1 fruit fly cellular context compared by ENCODE assay signal in the genomic region with DNA sequence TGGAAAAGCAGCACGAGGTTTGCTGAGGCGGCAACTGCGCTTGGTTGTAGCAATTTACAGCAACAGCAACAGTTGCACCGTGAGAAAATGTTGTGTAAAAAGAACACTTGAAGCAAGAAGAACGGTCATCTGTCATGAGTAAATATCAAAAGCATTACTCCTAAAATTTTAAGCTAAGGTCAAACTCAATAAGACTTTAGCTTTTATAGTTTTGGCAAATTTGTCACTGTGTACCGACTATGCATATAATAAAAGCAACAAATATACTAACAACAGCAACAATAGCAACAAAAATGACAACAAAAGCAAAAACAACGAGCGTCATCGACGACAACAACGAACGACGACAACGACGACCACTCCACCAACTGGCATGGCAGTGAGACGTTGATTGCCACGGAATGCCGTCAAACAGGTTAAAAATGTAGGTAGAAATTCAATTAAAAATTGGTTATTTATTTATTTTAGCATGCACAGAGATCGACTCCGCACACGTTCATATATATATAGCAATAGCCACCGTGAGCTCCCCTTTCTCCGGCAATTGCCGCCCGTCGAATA.
TF ChIP-seq lines count a peak whose summit lies in the region.

No protein-coding gene starts in this region.

TF ChIP-seq in whole organism, embryonic, 481 proteins besides CTCF, POLR2A, EP300 and RAD21 (continued from another document and continues in another):
- peak; percentile 69 for TF ChIP-seq gcm (GFP tag; optimal IDR thresholded peaks at IDR 0.05; lab: Kevin White, UChicago)
- peak; percentile 99 for TF ChIP-seq sd (tag; optimal IDR thresholded peaks at IDR 0.05; lab: Kevin White, UChicago)
- peak; percentile 63 for TF ChIP-seq tx (GFP tag; optimal IDR thresholded peaks at IDR 0.05; lab: Kevin White, UChicago)
- TF ChIP-seq CG6791 (GFP tag; IDR thresholded peaks at IDR 0.05; lab: Robert Waterston, UW; ENCODE audit: partially characterized antibody), result no peak
- peak; percentile 82 for TF ChIP-seq onecut (GFP tag; IDR thresholded peaks at IDR 0.05; lab: Robert Waterston, UW)
- no peak for TF ChIP-seq tna (GFP tag; IDR thresholded peaks at IDR 0.05; lab: Robert Waterston, UW; ENCODE audit: partially characterized antibody)
- TF ChIP-seq nerfin-2 (GFP tag; IDR thresholded peaks at IDR 0.05; lab: Robert Waterston, UW; ENCODE audit: partially characterized antibody), result no peak
- no peak for TF ChIP-seq CG3995 (GFP tag; optimal IDR thresholded peaks at IDR 0.05; lab: Kevin White, UChicago)
- peak; percentile 69 for TF ChIP-seq fd3F (GFP tag; optimal IDR thresholded peaks at IDR 0.05; lab: Kevin White, UChicago)
- peak; percentile 27 for TF ChIP-seq CG10543 (GFP tag; optimal IDR thresholded peaks at IDR 0.05; lab: Kevin White, UChicago)
- TF ChIP-seq Sry-δ (GFP tag; optimal IDR thresholded peaks at IDR 0.05; lab: Kevin White, UChicago), result peak; percentile 42
- peak; percentile 89 for TF ChIP-seq CG1529 (GFP tag; optimal IDR thresholded peaks at IDR 0.05; lab: Kevin White, UChicago)
- peak; percentile 92 for TF ChIP-seq ken (GFP tag; IDR thresholded peaks at IDR 0.05; lab: Robert Waterston, UW)
- peak; percentile 79 for TF ChIP-seq Xrp1 (GFP tag; IDR thresholded peaks at IDR 0.05; lab: Robert Waterston, UW)
- peak in 1 of 2 experiments; percentile 34 for TF ChIP-seq crp (GFP tag; optimal IDR thresholded peaks at IDR 0.05; lab: Kevin White, UChicago)
- TF ChIP-seq CG7372 (GFP tag; IDR thresholded peaks at IDR 0.05; lab: Robert Waterston, UW), result peak; percentile 75
- peak; percentile 98 for TF ChIP-seq sens (GFP tag; lab: Kevin White, UChicago)
- peak; percentile 87 for TF ChIP-seq az2 (GFP tag; optimal IDR thresholded peaks at IDR 0.05; lab: Kevin White, UChicago)
- peak; percentile 52 for TF ChIP-seq Bdp1 (GFP tag; optimal IDR thresholded peaks at IDR 0.05; lab: Kevin White, UChicago)
- TF ChIP-seq CG3407 (GFP tag; optimal IDR thresholded peaks at IDR 0.05; lab: Kevin White, UChicago), result peak; percentile 72
- TF ChIP-seq chm (GFP tag; IDR thresholded peaks at IDR 0.05; lab: Robert Waterston, UW), result peak; percentile 77; the same call in 1 of the 2 replicates
- TF ChIP-seq CG11456 (GFP tag; IDR thresholded peaks at IDR 0.05; lab: Robert Waterston, UW), result peak; percentile 80
- TF ChIP-seq sob (GFP tag; IDR thresholded peaks at IDR 0.05; lab: Robert Waterston, UW), result peak; percentile 82
- peak; percentile 67 for TF ChIP-seq Blimp-1 (GFP tag; optimal IDR thresholded peaks at IDR 0.05; lab: Kevin White, UChicago)
- peak; percentile 83 for TF ChIP-seq fd96Cb (tag; optimal IDR thresholded peaks at IDR 0.05; lab: Kevin White, UChicago)
- TF ChIP-seq CG15269 (tag; optimal IDR thresholded peaks at IDR 0.05; lab: Kevin White, UChicago), result peak; percentile 90
- TF ChIP-seq Trl (optimal IDR thresholded peaks at IDR 0.05; lab: Kevin White, UChicago), result no peak
- peak; percentile 87 for TF ChIP-seq Trl (GFP tag; optimal IDR thresholded peaks at IDR 0.05; lab: Kevin White, UChicago)
- TF ChIP-seq CG13424 (tag; optimal IDR thresholded peaks at IDR 0.05; lab: Kevin White, UChicago), result peak; percentile 92
- no peak for TF ChIP-seq C15 (GFP tag; IDR thresholded peaks at IDR 0.05; lab: Robert Waterston, UW)
- TF ChIP-seq CG16813 (GFP tag; IDR thresholded peaks at IDR 0.05; lab: Robert Waterston, UW; ENCODE audit: partially characterized antibody), result no peak
- no peak for TF ChIP-seq Sin3A (optimal IDR thresholded peaks at IDR 0.05; lab: Kevin White, UChicago)
- TF ChIP-seq D (optimal IDR thresholded peaks at IDR 0.05; lab: Kevin White, UChicago), result no peak
- TF ChIP-seq D (GFP tag; optimal IDR thresholded peaks at IDR 0.05; lab: Kevin White, UChicago), result peak; percentile 73
- TF ChIP-seq CG7357 (GFP tag; IDR thresholded peaks at IDR 0.05; lab: Robert Waterston, UW), result peak; percentile 65; the same call in 1 of the 3 replicates
- peak; percentile 71 for TF ChIP-seq CG17568 (GFP tag; optimal IDR thresholded peaks at IDR 0.05; lab: Kevin White, UChicago)
- peak; percentile 85 for TF ChIP-seq ranshi (GFP tag; IDR thresholded peaks at IDR 0.05; lab: Robert Waterston, UW)
- TF ChIP-seq Fer3 (tag; optimal IDR thresholded peaks at IDR 0.05; lab: Kevin White, UChicago), result peak; percentile 59
- peak; percentile 8 for TF ChIP-seq CG16815 (GFP tag; optimal IDR thresholded peaks at IDR 0.05; lab: Kevin White, UChicago)
- TF ChIP-seq yki (optimal IDR thresholded peaks at IDR 0.05; lab: Kevin White, UChicago), result no peak
- peak; percentile 60 for TF ChIP-seq CG4617 (GFP tag; optimal IDR thresholded peaks at IDR 0.05; lab: Kevin White, UChicago; ENCODE audit: borderline replicate concordance)
- TF ChIP-seq grn (GFP tag; optimal IDR thresholded peaks at IDR 0.05; lab: Kevin White, UChicago), result peak; percentile 10
- peak; percentile 86 for TF ChIP-seq CG8388 (GFP tag; optimal IDR thresholded peaks at IDR 0.05; lab: Kevin White, UChicago)
- TF ChIP-seq CG3838 (GFP tag; optimal IDR thresholded peaks at IDR 0.05; lab: Kevin White, UChicago), result no peak
- TF ChIP-seq Six4 (GFP tag; optimal IDR thresholded peaks at IDR 0.05; lab: Kevin White, UChicago), result peak; percentile 70
- peak; percentile 41 for TF ChIP-seq CG14710 (tag; optimal IDR thresholded peaks at IDR 0.05; lab: Kevin White, UChicago)
- peak; percentile 83 for TF ChIP-seq jumu (GFP tag; optimal IDR thresholded peaks at IDR 0.05; lab: Kevin White, UChicago)
- peak; percentile 76 for TF ChIP-seq B-H1 (GFP tag; IDR thresholded peaks at IDR 0.05; lab: Robert Waterston, UW)
- peak; percentile 93 for TF ChIP-seq ATbp (GFP tag; optimal IDR thresholded peaks at IDR 0.05; lab: Kevin White, UChicago)
- peak; percentile 67; the same call in 2 of the 3 replicates for TF ChIP-seq CG11093 (GFP tag; IDR thresholded peaks at IDR 0.05; lab: Robert Waterston, UW)
- TF ChIP-seq inv (GFP tag; IDR thresholded peaks at IDR 0.05; lab: Robert Waterston, UW; ENCODE audit: partially characterized antibody), result no peak
- TF ChIP-seq bsh (GFP tag; optimal IDR thresholded peaks at IDR 0.05; lab: Kevin White, UChicago), result peak; percentile 91 to 93
- TF ChIP-seq sr (GFP tag; IDR thresholded peaks at IDR 0.05; lab: Robert Waterston, UW), result peak; percentile 22; the same call in 1 of the 3 replicates
- TF ChIP-seq Med (GFP tag; lab: Kevin White, UChicago), result peak; percentile 97
- TF ChIP-seq CG31388 (GFP tag; optimal IDR thresholded peaks at IDR 0.05; lab: Kevin White, UChicago), result peak; percentile 64
- TF ChIP-seq Hmr (GFP tag; optimal IDR thresholded peaks at IDR 0.05; lab: Kevin White, UChicago), result peak; percentile 53
- TF ChIP-seq CG34224 (GFP tag; IDR thresholded peaks at IDR 0.05; lab: Robert Waterston, UW; ENCODE audit: partially characterized antibody), result no peak
- peak; percentile 78; the same call in 1 of the 2 replicates for TF ChIP-seq CG5953 (GFP tag; IDR thresholded peaks at IDR 0.05; lab: Robert Waterston, UW)
- TF ChIP-seq Ets65A (GFP tag; lab: Kevin White, UChicago), result peak; percentile 97
- TF ChIP-seq HHEX (GFP tag; optimal IDR thresholded peaks at IDR 0.05; lab: Kevin White, UChicago), result peak; percentile 57
- TF ChIP-seq CG8089 (GFP tag; optimal IDR thresholded peaks at IDR 0.05; lab: Kevin White, UChicago), result peak; percentile 75
- peak; percentile 43; the same call in 1 of the 2 replicates for TF ChIP-seq CkIIα-i1 (GFP tag; IDR thresholded peaks at IDR 0.05; lab: Robert Waterston, UW)
- TF ChIP-seq p53 (GFP tag; optimal IDR thresholded peaks at IDR 0.05; lab: Kevin White, UChicago), result peak; percentile 63
- peak; percentile 88 for TF ChIP-seq pum (GFP tag; optimal IDR thresholded peaks at IDR 0.05; lab: Kevin White, UChicago)
- peak; percentile 69 for TF ChIP-seq CG5180 (GFP tag; optimal IDR thresholded peaks at IDR 0.05; lab: Kevin White, UChicago)
- TF ChIP-seq Myb (GFP tag; optimal IDR thresholded peaks at IDR 0.05; lab: Kevin White, UChicago), result peak; percentile 39
- TF ChIP-seq chinmo (GFP tag; IDR thresholded peaks at IDR 0.05; lab: Robert Waterston, UW; ENCODE audit: partially characterized antibody), result peak; percentile 62; the same call in 1 of the 4 replicates
- TF ChIP-seq pan (optimal IDR thresholded peaks at IDR 0.05; lab: Kevin White, UChicago), result no peak
- TF ChIP-seq pan (GFP tag; optimal IDR thresholded peaks at IDR 0.05 in 1 of 2, IDR thresholded peaks at IDR 0.05 in 1 of 2), result peak in 1 of 2 experiments; percentile 87
- peak; percentile 74 for TF ChIP-seq ems (GFP tag; optimal IDR thresholded peaks at IDR 0.05; lab: Kevin White, UChicago)
- peak; percentile 81 for TF ChIP-seq CG17361 (GFP tag; IDR thresholded peaks at IDR 0.05; lab: Robert Waterston, UW)
- TF ChIP-seq cad (GFP tag; optimal IDR thresholded peaks at IDR 0.05; lab: Kevin White, UChicago), result no peak
- peak; percentile 77 for TF ChIP-seq org-1 (GFP tag; optimal IDR thresholded peaks at IDR 0.05; lab: Kevin White, UChicago)
- TF ChIP-seq Hr39 (optimal IDR thresholded peaks at IDR 0.05; lab: Kevin White, UChicago), result no peak
- TF ChIP-seq z (GFP tag; IDR thresholded peaks at IDR 0.05; lab: Robert Waterston, UW), result no peak
- TF ChIP-seq CG9215 (GFP tag; IDR thresholded peaks at IDR 0.05; lab: Robert Waterston, UW), result peak; percentile 44; the same call in 1 of the 2 replicates
- TF ChIP-seq Dad (GFP tag; optimal IDR thresholded peaks at IDR 0.05; lab: Kevin White, UChicago), result peak; percentile 76
- peak; percentile 48 to 89 for TF ChIP-seq Hr51 (GFP tag; optimal IDR thresholded peaks at IDR 0.05; lab: Kevin White, UChicago)
- TF ChIP-seq schlank (tag; optimal IDR thresholded peaks at IDR 0.05; lab: Kevin White, UChicago), result no peak
- TF ChIP-seq sima (GFP tag; optimal IDR thresholded peaks at IDR 0.05; lab: Kevin White, UChicago), result peak; percentile 45
- peak; percentile 87 for TF ChIP-seq esg (GFP tag; conservative IDR thresholded peaks at IDR 0.05; lab: Robert Waterston, UW)
- peak; percentile 72 for TF ChIP-seq crc (GFP tag; optimal IDR thresholded peaks at IDR 0.05; lab: Kevin White, UChicago)
- TF ChIP-seq zen2 (GFP tag; IDR thresholded peaks at IDR 0.05; lab: Robert Waterston, UW; ENCODE audit: partially characterized antibody), result no peak
- TF ChIP-seq TFAM (GFP tag; optimal IDR thresholded peaks at IDR 0.05; lab: Kevin White, UChicago), result peak; percentile 12
- TF ChIP-seq CG4820 (GFP tag; optimal IDR thresholded peaks at IDR 0.05; lab: Kevin White, UChicago), result peak; percentile 84
- peak; percentile 73 for TF ChIP-seq CG11398 (GFP tag; optimal IDR thresholded peaks at IDR 0.05; lab: Kevin White, UChicago)
- TF ChIP-seq MTF-1 (GFP tag; optimal IDR thresholded peaks at IDR 0.05; lab: Kevin White, UChicago; ENCODE audit: borderline replicate concordance), result peak; percentile 51
- peak; percentile 44 for TF ChIP-seq Meics (GFP tag; optimal IDR thresholded peaks at IDR 0.05; lab: Kevin White, UChicago)
- TF ChIP-seq gro (GFP tag; optimal IDR thresholded peaks at IDR 0.05; lab: Kevin White, UChicago), result peak; percentile 19
- TF ChIP-seq tin (GFP tag; optimal IDR thresholded peaks at IDR 0.05; lab: Kevin White, UChicago), result peak; percentile 87
- no peak for TF ChIP-seq ato (GFP tag; IDR thresholded peaks at IDR 0.05; lab: Robert Waterston, UW; ENCODE audit: partially characterized antibody)
- no peak for TF ChIP-seq GATAe (GFP tag; conservative IDR thresholded peaks at IDR 0.05; lab: Robert Waterston, UW)
- peak; percentile 87 to 88 for TF ChIP-seq dpn (GFP tag; optimal IDR thresholded peaks at IDR 0.05; lab: Kevin White, UChicago)
- peak; percentile 83 for TF ChIP-seq Sox100B (GFP tag; optimal IDR thresholded peaks at IDR 0.05; lab: Kevin White, UChicago)
- TF ChIP-seq CG13775 (GFP tag; optimal IDR thresholded peaks at IDR 0.05; lab: Kevin White, UChicago), result peak; percentile 41
- TF ChIP-seq E2f1 (GFP tag; IDR thresholded peaks at IDR 0.05; lab: Robert Waterston, UW), result peak; percentile 77
- peak; percentile 83 for TF ChIP-seq ewg (GFP tag; optimal IDR thresholded peaks at IDR 0.05; lab: Kevin White, UChicago)
- peak; percentile 63 for TF ChIP-seq CG12299 (tag; optimal IDR thresholded peaks at IDR 0.05; lab: Kevin White, UChicago)
- no peak for TF ChIP-seq Adf1 (GFP tag; IDR thresholded peaks at IDR 0.05; lab: Robert Waterston, UW)
- peak; percentile 59 for TF ChIP-seq Lhr (GFP tag; optimal IDR thresholded peaks at IDR 0.05; lab: Kevin White, UChicago)
- peak; percentile 75 for TF ChIP-seq dati (GFP tag; IDR thresholded peaks at IDR 0.05; lab: Robert Waterston, UW)
- TF ChIP-seq CG11504 (tag; optimal IDR thresholded peaks at IDR 0.05; lab: Kevin White, UChicago), result peak; percentile 93
- TF ChIP-seq dan (GFP tag; IDR thresholded peaks at IDR 0.05; lab: Robert Waterston, UW), result no peak
- peak; percentile 88 for TF ChIP-seq Ada2b (GFP tag; IDR thresholded peaks at IDR 0.05; lab: Robert Waterston, UW)
- peak; percentile 80 for TF ChIP-seq CG10209 (GFP tag; optimal IDR thresholded peaks at IDR 0.05; lab: Kevin White, UChicago)
- peak; percentile 79 for TF ChIP-seq NK7.1 (GFP tag; optimal IDR thresholded peaks at IDR 0.05; lab: Kevin White, UChicago)
- TF ChIP-seq CG17385 (GFP tag; optimal IDR thresholded peaks at IDR 0.05; lab: Kevin White, UChicago), result peak; percentile 82
- TF ChIP-seq dysf (GFP tag; IDR thresholded peaks at IDR 0.05; lab: Robert Waterston, UW), result peak; percentile 90
- TF ChIP-seq CG6689 (GFP tag; IDR thresholded peaks at IDR 0.05; lab: Robert Waterston, UW), result peak; percentile 86
- TF ChIP-seq CG16863 (GFP tag; optimal IDR thresholded peaks at IDR 0.05; lab: Kevin White, UChicago), result peak; percentile 86
- TF ChIP-seq Fer2 (tag; optimal IDR thresholded peaks at IDR 0.05; lab: Kevin White, UChicago), result peak; percentile 24
- TF ChIP-seq dmrt11E (tag; optimal IDR thresholded peaks at IDR 0.05; lab: Kevin White, UChicago), result peak; percentile 47
- peak; percentile 91 for TF ChIP-seq nmo (GFP tag; optimal IDR thresholded peaks at IDR 0.05; lab: Kevin White, UChicago)
- TF ChIP-seq CHES-1-like (GFP tag; optimal IDR thresholded peaks at IDR 0.05; lab: Kevin White, UChicago), result peak; percentile 70
- TF ChIP-seq insv (GFP tag; optimal IDR thresholded peaks at IDR 0.05; lab: Kevin White, UChicago), result no peak
- no peak for TF ChIP-seq Bgb (GFP tag; IDR thresholded peaks at IDR 0.05; lab: Robert Waterston, UW; ENCODE audit: partially characterized antibody)
- peak; percentile 69 for TF ChIP-seq nau (GFP tag; optimal IDR thresholded peaks at IDR 0.05; lab: Kevin White, UChicago)
- TF ChIP-seq caup (GFP tag; optimal IDR thresholded peaks at IDR 0.05; lab: Kevin White, UChicago; ENCODE audit: severe bottlenecking), result peak; percentile 64
- peak in 1 of 2 experiments; percentile 96 for TF ChIP-seq eve (GFP tag; optimal IDR thresholded peaks at IDR 0.05; lab: Kevin White, UChicago)
- TF ChIP-seq CG31441 (GFP tag; IDR thresholded peaks at IDR 0.05; lab: Robert Waterston, UW), result peak; percentile 74
- TF ChIP-seq stc (GFP tag; IDR thresholded peaks at IDR 0.05; lab: Robert Waterston, UW), result peak; percentile 82
- peak; percentile 61 for TF ChIP-seq E2f2 (GFP tag; IDR thresholded peaks at IDR 0.05; lab: Robert Waterston, UW)
